Worm (Caenorhabditis elegans) whole organism, L3 larva: ENCODE data around the gene C45B11.6.
A peak's percentile ranks its signal among the peaks of the same experiment; 100 is the strongest.

Experiments used
- R02D3.7 ChIP-seq: fragments of 150-350 bp; optimal IDR thresholded peaks from 2 replicates; lab custom pipeline; 2014; ENCODE audit warnings: missing biosample characterization, missing genetic modification characterization
- ZK546.5 ChIP-seq: sonication (generic microtip); optimal IDR thresholded peaks from 2 replicates; lab custom pipeline; 2017; ENCODE audit warnings: missing biosample characterization, missing genetic modification characterization
- egl-5 ChIP-seq: fragments of 150-350 bp; optimal IDR thresholded peaks from 2 replicates; lab custom pipeline; 2017; ENCODE audit warnings: missing biosample characterization, missing genetic modification reagents, missing genetic modification characterization, inconsistent platforms
- elt-1 ChIP-seq: fragments of 150-350 bp; optimal IDR thresholded peaks from 2 replicates; lab custom pipeline; 2014; ENCODE audit warnings: missing biosample characterization, missing genetic modification characterization
- elt-2 ChIP-seq: sonication (generic microtip); optimal IDR thresholded peaks from 2 replicates; lab custom pipeline; 2016; ENCODE audit warnings: missing genetic modification reagents, mild to moderate bottlenecking, missing genetic modification characterization, missing compliant biosample characterization
- fkh-2 ChIP-seq: fragments of 150-350 bp; optimal IDR thresholded peaks from 2 replicates; lab custom pipeline; 2014; ENCODE audit warnings: missing biosample characterization, missing genetic modification reagents, missing genetic modification characterization
- hmg-11 ChIP-seq: sonication (generic microtip); optimal IDR thresholded peaks from 2 replicates; lab custom pipeline; 2016; ENCODE audit warnings: missing genetic modification characterization, missing compliant biosample characterization
- jun-1 ChIP-seq: fragments of 150-350 bp; optimal IDR thresholded peaks from 2 replicates; lab custom pipeline; 2014; ENCODE audit warnings: missing biosample characterization, missing genetic modification reagents, missing genetic modification characterization
- lin-39 ChIP-seq: fragments of 150-350 bp; optimal IDR thresholded peaks from 2 replicates; lab custom pipeline; 2018; ENCODE audit warnings: missing biosample characterization, missing genetic modification reagents, missing genetic modification characterization
- lsy-12 ChIP-seq: sonication (generic microtip); optimal IDR thresholded peaks from 2 replicates; lab custom pipeline; 2016; ENCODE audit warnings: mild to moderate bottlenecking, missing genetic modification characterization, missing compliant biosample characterization
- mdl-1 ChIP-seq: fragments of 150-350 bp; optimal IDR thresholded peaks from 2 replicates; lab custom pipeline; 2014; ENCODE audit warnings: missing biosample characterization, missing genetic modification characterization
- nfya-1 ChIP-seq: sonication (generic microtip); optimal IDR thresholded peaks from 2 replicates; lab custom pipeline; 2017; ENCODE audit warnings: missing genetic modification characterization, mild to moderate bottlenecking, missing compliant biosample characterization, antibody characterized with exemption, moderate library complexity; ENCODE audit not compliant: insufficient read depth
- nhr-11 ChIP-seq: fragments of 150-350 bp; optimal IDR thresholded peaks from 2 replicates; lab custom pipeline; 2014; ENCODE audit warnings: missing biosample characterization, missing genetic modification characterization
- nhr-12 ChIP-seq: fragments of 150-350 bp; optimal IDR thresholded peaks from 2 replicates; lab custom pipeline; 2014; ENCODE audit warnings: missing biosample characterization, missing genetic modification characterization
- nhr-23 ChIP-seq: fragments of 150-350 bp; optimal IDR thresholded peaks from 2 replicates; lab custom pipeline; 2014; ENCODE audit warnings: missing biosample characterization, missing genetic modification reagents, missing genetic modification characterization
- nhr-237 ChIP-seq: fragments of 150-350 bp; optimal IDR thresholded peaks from 2 replicates; lab custom pipeline; 2014; ENCODE audit warnings: missing biosample characterization, missing genetic modification characterization
- nhr-25 ChIP-seq: sonication (generic microtip); optimal IDR thresholded peaks from 2 replicates; lab custom pipeline; 2017; ENCODE audit warnings: missing biosample characterization, missing genetic modification characterization
- nhr-28 ChIP-seq: fragments of 150-350 bp; optimal IDR thresholded peaks from 2 replicates; lab custom pipeline; 2014; ENCODE audit warnings: missing biosample characterization, missing genetic modification characterization
- nhr-43 ChIP-seq: sonication (generic microtip); optimal IDR thresholded peaks from 2 replicates; lab custom pipeline; 2016; ENCODE audit warnings: mild to moderate bottlenecking, missing genetic modification characterization, missing compliant biosample characterization; ENCODE audit not compliant: poor library complexity, severe bottlenecking
- pqm-1 ChIP-seq: fragments of 150-350 bp; optimal IDR thresholded peaks from 2 replicates; lab custom pipeline; 2017; ENCODE audit warnings: missing biosample characterization, missing genetic modification characterization, inconsistent platforms
- sea-2 ChIP-seq: fragments of 150-350 bp; sonication (generic microtip); optimal IDR thresholded peaks from 4 replicates; lab custom pipeline; 2014; ENCODE audit warnings: missing biosample characterization, missing genetic modification reagents, missing genetic modification characterization
- zag-1 ChIP-seq: fragments of 150-350 bp; optimal IDR thresholded peaks from 2 replicates; lab custom pipeline; 2014; ENCODE audit warnings: missing biosample characterization, missing genetic modification characterization
- ztf-11 ChIP-seq: fragments of 150-350 bp; optimal IDR thresholded peaks from 2 replicates; lab custom pipeline; 2014; ENCODE audit warnings: missing biosample characterization, missing genetic modification characterization
- ztf-4 ChIP-seq: fragments of 150-350 bp; optimal IDR thresholded peaks from 2 replicates; lab custom pipeline; 2014; ENCODE audit warnings: missing biosample characterization, missing genetic modification characterization

Gene C45B11.6

ce11 chrV:11082964-11083363 is 39.1 kb downstream of the C45B11.6 start:
- TF ChIP-seq nhr-25 (no peak), nhr-28 (tag; lab: Kevin White, UChicago) (no peak), nhr-23 (tag; lab: Kevin White, UChicago) (no peak), ztf-4 (tag; lab: Kevin White, UChicago) (no peak), zag-1 (tag; lab: Kevin White, UChicago) (no peak), lsy-12 (tag; lab: Kevin White, UChicago) (no peak), hmg-11 (tag; lab: Kevin White, UChicago) (no peak), jun-1 (tag; lab: Kevin White, UChicago) (no peak), elt-2 (tag; lab: Kevin White, UChicago) (no peak), ztf-11 (tag; lab: Kevin White, UChicago) (no peak), sea-2 (GFP tag; lab: Kevin White, UChicago) (no peak), ZK546.5 (tag; lab: Kevin White, UChicago) (no peak), mdl-1 (tag; lab: Kevin White, UChicago) (no peak), fkh-2 (no peak), nhr-11 (tag; lab: Kevin White, UChicago) (no peak)

ce11 chrV:11083691-11084090 is 39.8 kb downstream of the C45B11.6 start:
- TF ChIP-seq mdl-1 (tag; lab: Kevin White, UChicago) (peak; percentile 57), nfya-1 (tag; lab: Kevin White, UChicago) (peak; percentile 73), lin-39 (tag; lab: Kevin White, UChicago) (peak; percentile 71), pqm-1 (tag; lab: Kevin White, UChicago) (no peak), hmg-11 (tag; lab: Kevin White, UChicago) (peak; percentile 21), nhr-237 (tag; lab: Kevin White, UChicago) (no peak)

- TF ChIP-seq elt-2 (tag; lab: Kevin White, UChicago) (peak; percentile 85), pqm-1 (tag; lab: Kevin White, UChicago) (peak; percentile 35), nfya-1 (tag; lab: Kevin White, UChicago) (no peak)
These were observed 43.3 kb downstream of the C45B11.6 start for ce11 chrV:11087119-11087518.

ce11 chrV:11087519-11087998 is 43.7 kb downstream of the C45B11.6 start, which contains the start of gene Y42A5A.1:
Gene Y42A5A.1 (plus strand): TSS chrV:11087948.
- TF ChIP-seq nhr-25 (peak; percentile 3), R02D3.7 (no peak)

ce11 chrV:11093163-11094091 is 49.6 kb downstream of the C45B11.6 start, which contains the start of gene lact-8:
Gene lact-8 (minus strand): TSS chrV:11093607.
- TF ChIP-seq nhr-25 = peak; percentile 13
- peak; percentile 65 for TF ChIP-seq elt-1 (tag; lab: Kevin White, UChicago)
- TF ChIP-seq R02D3.7 = no peak

ce11 chrV:11094698-11095097 is 50.8 kb downstream of the C45B11.6 start:
- TF ChIP-seq elt-1 (tag; lab: Kevin White, UChicago) (peak; percentile 35), nhr-43 (tag; lab: Kevin White, UChicago) (no peak), egl-5 (no peak), nhr-23 (tag; lab: Kevin White, UChicago) (peak; percentile 2), nhr-12 (tag; lab: Kevin White, UChicago) (no peak), jun-1 (tag; lab: Kevin White, UChicago) (peak; percentile 25)
- TF ChIP-seq, all 47 proteins: peak for 3
